Worm (Caenorhabditis elegans) whole organism, L3 larva: ENCODE results near the gene mes-1.

Source experiments
- ZK546.5 ChIP-seq: sonication (generic microtip); optimal IDR thresholded peaks from 2 replicates; lab custom pipeline; 2017; ENCODE audit warnings: missing biosample characterization, missing genetic modification characterization
- ceh-28 ChIP-seq: fragments of 150-350 bp; optimal IDR thresholded peaks from 2 replicates; lab custom pipeline; 2014; ENCODE audit warnings: missing biosample characterization, missing genetic modification reagents, missing genetic modification characterization
- elt-1 ChIP-seq: fragments of 150-350 bp; optimal IDR thresholded peaks from 2 replicates; lab custom pipeline; 2014; ENCODE audit warnings: missing biosample characterization, missing genetic modification characterization
- elt-3 ChIP-seq, 3 experiments: fragments of 150-350 bp in 1 of 3; sonication (generic microtip) in 2 of 3; optimal IDR thresholded peaks; 2 replicates in 2 of 3; 4 replicates in 1 of 3; lab custom pipeline; 2014 to 2017; ENCODE audit warnings: missing biosample characterization in 3 of 3, missing genetic modification characterization in 3 of 3
- lin-39 ChIP-seq: fragments of 150-350 bp; optimal IDR thresholded peaks from 2 replicates; lab custom pipeline; 2018; ENCODE audit warnings: missing biosample characterization, missing genetic modification reagents, missing genetic modification characterization
- nhr-77 ChIP-seq: fragments of 150-350 bp; optimal IDR thresholded peaks from 2 replicates; lab custom pipeline; 2014; ENCODE audit warnings: missing biosample characterization, missing genetic modification characterization
- skn-1 ChIP-seq: fragments of 150-350 bp; optimal IDR thresholded peaks from 2 replicates; lab custom pipeline; 2014; ENCODE audit warnings: missing biosample characterization, missing genetic modification characterization
- zag-1 ChIP-seq: fragments of 150-350 bp; optimal IDR thresholded peaks from 2 replicates; lab custom pipeline; 2014; ENCODE audit warnings: missing biosample characterization, missing genetic modification characterization

DNA sequence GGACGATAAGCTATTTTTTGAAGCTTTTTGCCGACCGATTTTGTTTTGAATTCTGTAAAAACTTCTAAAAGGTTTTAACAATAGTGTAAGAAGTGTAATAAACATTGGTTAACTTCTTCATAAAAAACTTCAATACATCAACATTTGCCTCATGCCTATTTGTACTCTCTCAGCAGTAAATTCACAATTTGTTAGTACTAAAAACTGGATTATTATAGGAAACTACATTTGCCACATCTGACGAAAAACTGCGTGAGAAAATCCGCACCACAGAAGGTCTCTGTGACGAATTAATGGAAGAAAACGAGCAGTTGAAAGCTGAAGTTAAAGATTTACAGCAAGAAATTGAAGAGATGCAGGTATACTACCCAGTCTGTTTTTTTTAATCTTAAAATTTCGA, 29.8 kb upstream of the mes-1 start:
- TF ChIP-seq zag-1 (tag; lab: Kevin White, UChicago) (no peak), nhr-77 (tag; lab: Kevin White, UChicago) (no peak), elt-1 (tag; lab: Kevin White, UChicago) (no peak), ceh-28 (no peak), ZK546.5 (tag; lab: Kevin White, UChicago) (no peak), skn-1 (tag; lab: Kevin White, UChicago) (no peak), elt-3 (tag; optimal IDR thresholded peaks at IDR 0.05; lab: Kevin White, UChicago) (no peak), lin-39 (tag; lab: Kevin White, UChicago) (no peak)
